Worm (Caenorhabditis elegans) whole organism, early embryonic: ENCODE measurements around the gene Y38H6C.15.
"Not testable (repeated sequence)": the region's sequence is repeated elsewhere in the genome, so short reads cannot be mapped to it uniquely, and the experiment has no call there.

ENCODE experiments used
- B0310.2 ChIP-seq: sonication (generic microtip); optimal IDR thresholded peaks from 2 replicates; lab custom pipeline; 2016; ENCODE audit warnings: mild to moderate bottlenecking, missing genetic modification characterization, missing compliant biosample characterization
- F13C5.2 ChIP-seq: sonication (generic microtip); optimal IDR thresholded peaks from 2 replicates; lab custom pipeline; 2017; ENCODE audit warnings: mild to moderate bottlenecking, missing genetic modification characterization, inconsistent platforms, missing compliant biosample characterization
- aly-1 ChIP-seq: sonication (generic microtip); optimal IDR thresholded peaks from 2 replicates; lab custom pipeline; 2016; ENCODE audit warnings: missing genetic modification characterization, missing compliant biosample characterization
- ama-1 ChIP-seq: fragments of 150-350 bp; optimal IDR thresholded peaks from 2 replicates; lab custom pipeline; 2014
- ceh-13 ChIP-seq: fragments of 200-800 bp; sonication (Bioruptor generic); optimal IDR thresholded peaks from 2 replicates; lab custom pipeline; 2018; ENCODE audit warnings: mild to moderate bottlenecking, missing genetic modification characterization, missing compliant biosample characterization
- ceh-36 ChIP-seq: sonication (generic microtip); optimal IDR thresholded peaks from 2 replicates; lab custom pipeline; 2016; ENCODE audit warnings: missing genetic modification characterization, inconsistent platforms, missing compliant biosample characterization
- ets-7 ChIP-seq: sonication (generic microtip); optimal IDR thresholded peaks from 2 replicates; lab custom pipeline; 2016; ENCODE audit warnings: missing genotype, missing genetic modification characterization, missing compliant biosample characterization
- flt-1 ChIP-seq: fragments of 200-800 bp; sonication (Bioruptor generic); IDR thresholded peaks from 2 replicates; pipeline ENCODE4 v1.3.6; 2022; ENCODE audit warnings: missing genetic modification characterization, missing compliant biosample characterization
- hmbx-1 ChIP-seq: sonication (generic microtip); optimal IDR thresholded peaks from 2 replicates; lab custom pipeline; 2016; ENCODE audit warnings: mild to moderate bottlenecking, missing genetic modification characterization, missing compliant biosample characterization
- hmg-4 ChIP-seq: fragments of 200-800 bp; sonication (Bioruptor generic); optimal IDR thresholded peaks from 2 replicates; lab custom pipeline; 2018; ENCODE audit warnings: mild to moderate bottlenecking, missing genetic modification characterization, missing compliant biosample characterization
- hnd-1 ChIP-seq: sonication (generic microtip); optimal IDR thresholded peaks from 2 replicates; lab custom pipeline; 2016; ENCODE audit warnings: missing genetic modification characterization, missing compliant biosample characterization
- pes-1 ChIP-seq: fragments of 200-800 bp; sonication (Bioruptor generic); IDR thresholded peaks from 2 replicates; pipeline ENCODE4 v1.3.6; 2022; ENCODE audit warnings: missing genetic modification reagents, missing genetic modification characterization, missing compliant biosample characterization
- scrt-1 ChIP-seq: fragments of 200-800 bp; sonication (Bioruptor generic); IDR thresholded peaks from 2 replicates; pipeline ENCODE4 v1.3.6; 2022; ENCODE audit warnings: missing genetic modification characterization, missing compliant biosample characterization
- sea-1 ChIP-seq: fragments of 200-800 bp; sonication (Bioruptor generic); conservative IDR thresholded peaks from 2 replicates; pipeline ENCODE4 v1.3.6; 2022; ENCODE audit warnings: missing genetic modification characterization, missing compliant biosample characterization
- tbx-11 ChIP-seq: fragments of 200-800 bp; sonication (Bioruptor generic); IDR thresholded peaks from 2 replicates; pipeline ENCODE4 v1.3.6; 2022; ENCODE audit warnings: missing genetic modification characterization, missing compliant biosample characterization
- tbx-37 ChIP-seq: fragments of 200-800 bp; sonication (Bioruptor generic); conservative IDR thresholded peaks from 2 replicates; pipeline ENCODE4 v1.3.6; 2022; ENCODE audit warnings: missing genetic modification reagents, missing genetic modification characterization, missing compliant biosample characterization
- tra-4 ChIP-seq: sonication (generic microtip); optimal IDR thresholded peaks from 2 replicates; lab custom pipeline; 2017; ENCODE audit warnings: missing genetic modification characterization, missing compliant biosample characterization

Gene Y38H6C.15

DNA sequence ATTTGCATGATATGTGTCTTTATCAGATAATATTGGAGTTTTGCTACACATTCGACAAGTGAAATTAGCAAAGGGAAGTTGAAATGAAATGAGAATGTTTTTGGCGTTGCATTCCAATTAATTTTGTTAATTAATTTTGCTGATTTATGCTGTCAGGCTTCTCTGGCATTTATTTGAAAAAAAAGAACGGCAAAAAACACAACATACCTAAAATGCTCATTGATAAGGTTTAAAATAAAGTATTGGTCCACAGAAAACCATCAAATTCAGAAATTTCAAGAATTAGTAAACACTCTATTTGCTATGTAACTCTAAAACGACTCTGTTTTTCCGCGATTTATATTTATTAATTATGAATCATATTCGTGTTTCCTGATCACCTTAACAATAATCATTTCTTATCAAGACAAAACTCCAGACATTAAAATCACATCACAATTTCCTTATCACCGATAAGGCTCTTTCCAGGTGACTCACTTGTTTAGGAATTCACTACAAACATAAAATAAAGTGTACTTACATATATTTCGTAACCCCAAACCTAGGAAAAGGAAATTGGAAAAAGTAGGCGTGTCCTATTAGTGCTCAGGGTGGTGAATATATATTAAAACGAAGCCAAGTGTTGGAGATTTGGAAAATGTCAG, 10.2 kb downstream of the Y38H6C.15 start, which contains the start of the genes srh-166 and Y38H6C.24:
Gene srh-166 (minus strand): TSS at position 51 of the 644 bp plus-strand sequence.
Gene Y38H6C.24 (plus strand): TSS at position 620 of the 644 bp plus-strand sequence.
- TF ChIP-seq hnd-1 (tag; lab: Kevin White, UChicago) (no peak), aly-1 (tag; lab: Kevin White, UChicago) (no peak), F13C5.2 (tag; lab: Kevin White, UChicago) (no peak), hmbx-1 (tag; lab: Kevin White, UChicago) (no peak)

DNA sequence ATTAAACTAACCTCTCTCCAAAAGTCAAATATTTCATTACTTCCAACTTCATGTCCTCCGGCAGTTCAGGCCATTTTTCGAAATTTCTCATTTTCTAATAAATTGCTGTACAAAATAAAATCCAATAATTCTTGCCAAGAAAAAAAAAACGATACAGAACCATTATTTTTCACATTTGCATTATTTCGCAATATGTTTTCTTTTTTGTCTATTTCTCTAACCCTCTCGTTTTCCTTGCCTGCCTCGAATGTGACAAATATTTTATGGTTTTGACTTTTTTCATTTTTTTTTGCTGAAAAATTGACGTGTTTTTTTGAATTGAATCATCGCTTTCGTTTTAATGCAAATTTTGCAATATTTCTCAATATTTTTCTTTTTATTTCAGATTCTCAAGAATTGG, 13.9 kb downstream of the Y38H6C.15 start, which contains the start of the genes Y38H6C.9 and fbxa-150:
Gene Y38H6C.9 (minus strand): TSS at position 52 of the 400 bp plus-strand sequence.
Gene fbxa-150 (plus strand): TSS at position 380 of the 400 bp plus-strand sequence.
- no peak for TF ChIP-seq B0310.2 (tag; lab: Kevin White, UChicago)
- no peak for TF ChIP-seq tbx-37 (GFP tag; lab: Robert Waterston, UW)

DNA sequence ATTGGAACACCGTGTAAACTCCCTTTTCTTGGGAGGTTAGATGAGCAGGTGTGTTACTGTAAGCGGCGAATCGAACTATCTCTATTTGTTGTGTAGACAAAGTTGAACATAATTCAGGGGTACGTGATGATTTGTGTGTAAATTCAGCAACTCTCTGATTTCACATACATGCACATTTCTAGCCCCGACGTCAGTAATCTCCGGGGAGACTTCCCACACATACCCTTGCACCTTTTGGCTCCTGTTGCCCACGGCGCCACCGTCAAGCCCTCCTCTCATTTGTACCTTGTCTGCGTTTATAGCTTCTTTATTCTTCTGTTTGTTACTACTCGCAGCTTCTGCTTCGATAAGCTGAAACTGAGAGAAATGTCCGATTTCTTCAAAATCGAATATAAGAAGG, 17.2 kb downstream of the Y38H6C.15 start, which contains the start of gene Y38H6C.25:
Gene Y38H6C.25 (plus strand): TSS at position 301 of the 400 bp plus-strand sequence.
- no peak for TF ChIP-seq pes-1 (GFP tag; lab: Robert Waterston, UW)
- TF ChIP-seq flt-1 (GFP tag; lab: Robert Waterston, UW): no peak
- no peak for TF ChIP-seq aly-1 (tag; lab: Kevin White, UChicago)
- TF ChIP-seq ceh-13 (GFP tag; lab: Kevin White, UChicago): no peak
- TF ChIP-seq hmbx-1 (tag; lab: Kevin White, UChicago): no peak
- no peak for TF ChIP-seq hnd-1 (tag; lab: Kevin White, UChicago)
- TF ChIP-seq ets-7 (tag; lab: Kevin White, UChicago): no peak
- no peak for TF ChIP-seq hmg-4 (GFP tag; lab: Kevin White, UChicago)
- TF ChIP-seq tbx-11 (GFP tag; lab: Robert Waterston, UW): no peak
- no peak for TF ChIP-seq ceh-36
- no peak for TF ChIP-seq tbx-37 (GFP tag; lab: Robert Waterston, UW)
- no peak for TF ChIP-seq sea-1 (GFP tag; lab: Robert Waterston, UW)
- no peak for TF ChIP-seq F13C5.2 (tag; lab: Kevin White, UChicago)
- no peak for TF ChIP-seq B0310.2 (tag; lab: Kevin White, UChicago)
- TF ChIP-seq scrt-1 (GFP tag; lab: Robert Waterston, UW): no peak
- TF ChIP-seq tra-4 (tag; lab: Kevin White, UChicago): no peak
- TF ChIP-seq ama-1 (lab: Kevin White, UChicago): no peak

DNA sequence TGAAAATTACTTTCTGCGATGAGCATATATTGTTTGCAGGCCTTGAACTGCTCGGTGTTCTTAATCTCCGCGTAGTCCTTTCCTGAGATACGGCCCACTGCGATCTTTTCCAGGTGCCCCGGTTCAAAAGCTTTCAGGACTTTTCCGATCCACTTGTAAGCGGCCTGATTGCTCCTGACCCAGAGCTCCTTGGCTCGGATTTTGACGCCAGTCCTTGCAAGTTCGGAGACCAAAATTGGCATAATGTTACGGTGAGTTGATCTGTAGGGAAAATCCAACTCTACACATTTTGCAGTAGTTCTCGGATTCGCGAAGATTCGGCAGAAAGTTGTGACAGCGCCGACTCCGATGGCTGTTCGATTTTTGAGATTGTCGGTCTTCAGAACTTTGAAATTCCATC, 19.1 kb downstream of the Y38H6C.15 start:
- TF ChIP-seq ama-1 (lab: Kevin White, UChicago): no peak
- TF ChIP-seq hnd-1 (tag; lab: Kevin White, UChicago): no peak
- TF ChIP-seq hmg-4 (GFP tag; lab: Kevin White, UChicago): no peak
- TF ChIP-seq flt-1 (GFP tag; lab: Robert Waterston, UW): no peak
- TF ChIP-seq tbx-37 (GFP tag; lab: Robert Waterston, UW): no peak
- no peak for TF ChIP-seq hmbx-1 (tag; lab: Kevin White, UChicago)
- TF ChIP-seq ets-7 (tag; lab: Kevin White, UChicago): no peak
- no peak for TF ChIP-seq aly-1 (tag; lab: Kevin White, UChicago)
- TF ChIP-seq tbx-11 (GFP tag; lab: Robert Waterston, UW): no peak
- TF ChIP-seq tra-4 (tag; lab: Kevin White, UChicago): no peak
- no peak for TF ChIP-seq ceh-36
- no peak for TF ChIP-seq B0310.2 (tag; lab: Kevin White, UChicago)
- TF ChIP-seq sea-1 (GFP tag; lab: Robert Waterston, UW): no peak
- TF ChIP-seq pes-1 (GFP tag; lab: Robert Waterston, UW): no peak
- TF ChIP-seq ceh-13 (GFP tag; lab: Kevin White, UChicago): no peak
- no peak for TF ChIP-seq scrt-1 (GFP tag; lab: Robert Waterston, UW)

DNA sequence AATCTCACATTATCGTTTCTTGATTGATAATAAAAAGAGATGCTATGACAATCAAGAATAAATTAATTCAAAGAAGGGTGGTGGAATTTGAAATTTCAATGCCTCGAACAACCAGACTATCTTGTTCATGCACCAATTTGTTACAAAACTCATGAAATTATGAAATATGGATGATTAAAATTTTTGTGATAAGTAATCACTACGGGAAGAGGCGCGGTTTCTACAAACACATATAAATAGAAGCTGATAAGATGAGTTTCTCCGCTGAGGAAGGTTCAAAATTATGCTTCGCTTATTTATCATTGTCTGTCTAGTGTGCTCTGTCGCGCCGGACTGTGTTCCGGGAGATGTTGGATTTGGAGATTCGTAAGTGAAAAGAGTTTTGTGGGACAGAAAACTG, 21.6 kb downstream of the Y38H6C.15 start:
- TF ChIP-seq tbx-37 (GFP tag; lab: Robert Waterston, UW) (no peak), tra-4 (tag; lab: Kevin White, UChicago) (no peak), flt-1 (GFP tag; lab: Robert Waterston, UW) (no peak), ets-7 (tag; lab: Kevin White, UChicago) (no peak), sea-1 (GFP tag; lab: Robert Waterston, UW) (no peak), scrt-1 (GFP tag; lab: Robert Waterston, UW) (no peak), pes-1 (GFP tag; lab: Robert Waterston, UW) (no peak), hmbx-1 (tag; lab: Kevin White, UChicago) (no peak), F13C5.2 (tag; lab: Kevin White, UChicago) (no peak), tbx-11 (GFP tag; lab: Robert Waterston, UW) (no peak), ceh-36 (no peak), ama-1 (lab: Kevin White, UChicago) (no peak), hmg-4 (GFP tag; lab: Kevin White, UChicago) (no peak), B0310.2 (tag; lab: Kevin White, UChicago) (no peak), ceh-13 (GFP tag; lab: Kevin White, UChicago) (no peak), aly-1 (tag; lab: Kevin White, UChicago) (no peak), hnd-1 (tag; lab: Kevin White, UChicago) (no peak)

DNA sequence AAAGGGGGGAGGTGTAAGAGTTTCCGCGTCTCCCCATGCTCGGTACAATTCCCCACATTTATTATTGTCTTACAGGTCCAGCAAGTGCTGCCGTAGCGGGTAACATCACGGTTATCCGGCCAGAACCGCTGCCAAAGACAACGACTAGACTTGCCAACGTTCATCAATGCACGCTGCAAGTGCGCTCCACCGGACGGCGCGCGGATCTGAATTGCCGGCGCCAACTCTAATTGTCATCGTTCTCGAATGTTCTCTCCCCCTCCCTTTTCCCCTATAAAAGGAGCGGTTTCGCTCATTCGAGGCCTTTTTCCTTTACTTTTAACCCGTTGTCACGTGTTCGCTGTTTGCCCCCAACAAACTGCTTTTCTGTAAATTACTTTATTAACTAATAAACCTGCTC, 22.4 kb downstream of the Y38H6C.15 start, which contains the start of gene Y38H6C.8:
Gene Y38H6C.8 (plus strand): TSS at position 301 of the 400 bp plus-strand sequence.
- not testable (repeated sequence) for TF ChIP-seq ama-1 (lab: Kevin White, UChicago); hnd-1 (tag; lab: Kevin White, UChicago); B0310.2 (tag; lab: Kevin White, UChicago)

DNA sequence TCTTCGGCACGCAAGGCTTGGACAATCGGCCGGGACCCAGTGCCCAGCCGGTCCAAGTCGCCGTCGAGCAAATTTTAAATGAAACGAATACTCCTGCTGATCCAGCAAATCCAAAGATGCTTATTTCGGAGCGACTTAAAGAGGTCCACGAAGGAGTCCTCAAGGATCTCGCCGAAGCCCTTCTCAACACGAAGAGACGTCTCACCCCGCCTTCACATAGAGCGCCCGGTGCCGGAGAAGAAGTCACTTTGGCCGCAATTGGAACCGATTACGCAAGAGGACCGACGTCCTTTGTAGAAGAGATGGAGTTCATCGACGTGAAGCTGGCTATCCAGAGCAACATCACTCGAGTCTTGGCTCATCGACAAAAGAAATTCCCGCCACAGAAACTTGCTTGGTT, 26.7 kb downstream of the Y38H6C.15 start:
- TF ChIP-seq pes-1 (GFP tag; lab: Robert Waterston, UW) (no peak), hnd-1 (tag; lab: Kevin White, UChicago) (no peak), hmg-4 (GFP tag; lab: Kevin White, UChicago) (no peak), sea-1 (GFP tag; lab: Robert Waterston, UW) (no peak)
